Worm (Caenorhabditis elegans) whole organism, L1 larva: ENCODE measurements around the gene T28F3.11.

Experiments
- ama-1 ChIP-seq: fragments of 150-350 bp; optimal IDR thresholded peaks from 2 replicates; lab custom pipeline; 2014
- lin-14 ChIP-seq: fragments of 200-800 bp; sonication (Bioruptor generic); optimal IDR thresholded peaks from 2 replicates; lab custom pipeline; 2018; ENCODE audit warnings: mild to moderate bottlenecking, missing genetic modification characterization, moderate library complexity, missing compliant biosample characterization
- nhr-237 ChIP-seq: fragments of 150-350 bp; optimal IDR thresholded peaks from 2 replicates; lab custom pipeline; 2014; ENCODE audit warnings: missing biosample characterization, missing genetic modification characterization
- nhr-28 ChIP-seq: fragments of 150-350 bp; optimal IDR thresholded peaks from 2 replicates; lab custom pipeline; 2014; ENCODE audit warnings: missing biosample characterization, missing genetic modification characterization
- snpc-4 ChIP-seq: fragments of 150-350 bp; optimal IDR thresholded peaks from 2 replicates; lab custom pipeline; 2014; ENCODE audit warnings: missing biosample characterization, missing genetic modification characterization
- unc-62 ChIP-seq: fragments of 150-350 bp; optimal IDR thresholded peaks from 2 replicates; lab custom pipeline; 2014; ENCODE audit warnings: missing biosample characterization, missing genetic modification reagents, missing genetic modification characterization

- TF ChIP-seq lin-14 (GFP tag; lab: Kevin White, UChicago) (no peak), nhr-28 (tag; lab: Kevin White, UChicago) (no peak), ama-1 (lab: Kevin White, UChicago) (no peak), nhr-237 (tag; lab: Kevin White, UChicago) (no peak), snpc-4 (tag; lab: Kevin White, UChicago) (no peak), unc-62 (GFP tag; lab: Kevin White, UChicago) (no peak)
Observed at ce11 chrIV:17268069-17268468, 23.4 kb downstream of the T28F3.11 start.
